Worm (Caenorhabditis elegans) whole organism, late embryonic: Measurements from ENCODE around the gene K04A8.1.

ENCODE experiments used
- ama-1 ChIP-seq: fragments of 150-350 bp; optimal IDR thresholded peaks from 2 replicates; lab custom pipeline; 2014
- ceh-2 ChIP-seq: sonication (generic microtip); optimal IDR thresholded peaks from 2 replicates; lab custom pipeline; 2016; ENCODE audit warnings: missing genotype, missing genetic modification characterization, missing compliant biosample characterization
- ceh-22 ChIP-seq: sonication (generic microtip); optimal IDR thresholded peaks from 2 replicates; lab custom pipeline; 2017; ENCODE audit warnings: missing biosample characterization, missing genetic modification characterization
- fkh-10 ChIP-seq: fragments of 150-350 bp; optimal IDR thresholded peaks from 2 replicates; lab custom pipeline; 2014; ENCODE audit warnings: missing biosample characterization, missing genetic modification reagents, missing genetic modification characterization
- ref-2 ChIP-seq: sonication (generic microtip); optimal IDR thresholded peaks from 2 replicates; lab custom pipeline; 2016; ENCODE audit warnings: missing genetic modification characterization, missing compliant biosample characterization
- tbx-2 ChIP-seq: sonication (generic microtip); optimal IDR thresholded peaks from 2 replicates; lab custom pipeline; 2016; ENCODE audit warnings: missing genetic modification characterization, missing compliant biosample characterization

ce11 chrV:6533030-6533429, 33.1 kb upstream of the K04A8.1 start, which contains the start of gene hpo-26:
- TF ChIP-seq ref-2 (tag; lab: Kevin White, UChicago), result no peak
- no peak for TF ChIP-seq ceh-2
- TF ChIP-seq ama-1 (lab: Kevin White, UChicago), result peak; percentile 6
- no peak for TF ChIP-seq fkh-10 (GFP tag; lab: Kevin White, UChicago)
- TF ChIP-seq ceh-22, result no peak
- no peak for TF ChIP-seq tbx-2 (tag; lab: Kevin White, UChicago)
